Worm (Caenorhabditis elegans): Measurements from ENCODE around the gene F40F8.5.
"Not testable (repeated sequence)": the region's sequence is repeated elsewhere in the genome, so short reads cannot be mapped to it uniquely, and the experiment has no call there.

Gene F40F8.5

ce11 chrII:11125059-11125594, 9.6 kb downstream of the F40F8.5 start:
- TF ChIP-seq med-1 (GFP tag; optimal IDR thresholded peaks at IDR 0.05; ENCODE audit: insufficient read depth) (no peak), tab-1 (GFP tag; IDR thresholded peaks at IDR 0.05) (no peak), ztf-29 (GFP tag; IDR thresholded peaks at IDR 0.05) (no peak), T22C8.4 (GFP tag; IDR thresholded peaks at IDR 0.05) (no peak), klf-2 (GFP tag; conservative IDR thresholded peaks at IDR 0.05) (no peak), cog-1 (tag; optimal IDR thresholded peaks at IDR 0.05) (no peak), ref-1 (GFP tag; conservative IDR thresholded peaks at IDR 0.05) (no peak), flt-1 (GFP tag; IDR thresholded peaks at IDR 0.05) (no peak), ztf-23 (GFP tag; IDR thresholded peaks at IDR 0.05) (no peak)

- TF ChIP-seq ztf-29 (GFP tag; IDR thresholded peaks at IDR 0.05); cog-1 (tag; optimal IDR thresholded peaks at IDR 0.05); ref-1 (GFP tag; conservative IDR thresholded peaks at IDR 0.05): not testable (repeated sequence)
Observed at ce11 chrII:11121800-11122199, 12.9 kb downstream of the F40F8.5 start, which contains the start of gene W10C6.2. W10C6.2 (minus strand) TSS chrII:11121900.

DNA sequence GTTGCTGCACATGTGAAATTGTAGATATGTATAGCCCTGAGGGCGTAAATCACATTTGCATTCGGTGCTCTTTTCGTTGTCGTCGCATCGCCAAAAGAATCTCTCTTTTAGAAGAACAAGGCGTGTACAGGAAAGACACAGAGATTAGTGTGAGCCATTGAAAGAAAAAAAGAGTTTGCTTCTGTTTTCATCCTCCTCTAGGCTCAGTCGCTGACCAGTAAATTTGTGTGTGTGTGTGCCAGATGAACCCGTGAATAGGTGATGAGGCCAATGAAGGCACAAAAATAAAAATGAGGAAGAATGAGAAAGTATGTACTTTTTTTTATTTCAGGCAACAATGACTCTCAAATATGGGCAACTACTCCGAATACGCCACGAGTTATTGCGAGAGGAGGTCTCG, 22.3 kb downstream of the F40F8.5 start, which contains the start of gene mat-2:
Gene mat-2 (plus strand): TSS at position 301 of the 400 bp plus-strand sequence.
- TF ChIP-seq klf-2 (GFP tag; conservative IDR thresholded peaks at IDR 0.05) (no peak), tab-1 (GFP tag; IDR thresholded peaks at IDR 0.05) (no peak)

DNA sequence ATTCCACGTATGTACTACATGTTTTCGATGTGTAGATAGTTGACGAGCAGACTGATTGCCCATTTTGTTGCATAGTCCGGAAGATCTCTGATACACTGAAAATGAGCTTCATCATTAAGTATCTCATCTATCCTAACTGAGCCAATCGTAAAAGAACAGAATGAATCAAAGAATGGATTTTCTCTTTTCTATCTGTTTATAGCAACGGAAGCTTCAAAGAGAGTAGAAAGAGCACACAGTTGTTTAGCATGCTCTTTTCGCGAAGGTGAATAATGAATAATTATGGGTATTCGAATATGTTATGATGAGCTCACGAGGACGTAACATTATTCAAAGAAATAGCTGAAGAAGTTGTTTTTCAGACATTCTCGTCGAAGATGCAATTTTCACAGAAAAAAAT, 23.6 kb downstream of the F40F8.5 start, which contains the start of gene glb-4:
Gene glb-4 (minus strand): TSS at position 101 of the 400 bp plus-strand sequence.
- TF ChIP-seq med-1 (GFP tag; optimal IDR thresholded peaks at IDR 0.05; ENCODE audit: insufficient read depth): no peak
- TF ChIP-seq ztf-23 (GFP tag; IDR thresholded peaks at IDR 0.05): no peak
- TF ChIP-seq ztf-29 (GFP tag; IDR thresholded peaks at IDR 0.05): no peak
- TF ChIP-seq ref-1 (GFP tag; conservative IDR thresholded peaks at IDR 0.05): no peak
- TF ChIP-seq T22C8.4 (GFP tag; IDR thresholded peaks at IDR 0.05): no peak
- TF ChIP-seq flt-1 (GFP tag; IDR thresholded peaks at IDR 0.05): no peak
- no peak for TF ChIP-seq klf-2 (GFP tag; conservative IDR thresholded peaks at IDR 0.05)
- no peak for TF ChIP-seq tab-1 (GFP tag; IDR thresholded peaks at IDR 0.05)
- TF ChIP-seq cog-1 (tag; optimal IDR thresholded peaks at IDR 0.05): no peak

ce11 chrII:11110419-11110818, 24.3 kb downstream of the F40F8.5 start:
- no peak for TF ChIP-seq flt-1 (GFP tag; IDR thresholded peaks at IDR 0.05)
- TF ChIP-seq ztf-23 (GFP tag; IDR thresholded peaks at IDR 0.05): no peak
- TF ChIP-seq T22C8.4 (GFP tag; IDR thresholded peaks at IDR 0.05): no peak
- TF ChIP-seq tab-1 (GFP tag; IDR thresholded peaks at IDR 0.05): no peak
- no peak for TF ChIP-seq cog-1 (tag; optimal IDR thresholded peaks at IDR 0.05)
- TF ChIP-seq ref-1 (GFP tag; conservative IDR thresholded peaks at IDR 0.05): no peak
- TF ChIP-seq ztf-29 (GFP tag; IDR thresholded peaks at IDR 0.05): no peak

DNA sequence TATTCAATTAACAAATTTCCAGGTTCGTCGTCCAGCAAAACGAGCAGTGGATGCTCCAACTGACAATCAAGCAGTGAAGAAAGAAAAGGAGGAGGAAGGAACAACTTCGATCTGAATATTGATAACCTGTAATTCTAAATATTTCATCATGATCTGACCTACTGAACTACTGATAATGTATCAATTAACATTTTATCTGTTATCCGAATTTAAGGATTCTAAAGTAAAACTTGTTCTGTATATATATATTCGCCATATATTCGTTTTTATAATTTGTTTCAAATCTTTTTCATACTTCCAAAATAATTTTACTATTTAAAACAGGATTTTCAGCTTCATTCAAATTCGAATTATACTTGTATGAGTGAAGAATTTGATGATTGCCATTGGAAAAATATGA, 26.9 kb downstream of the F40F8.5 start, which contains the start of gene apc-17:
Gene apc-17 (plus strand): TSS at position 301 of the 400 bp plus-strand sequence.
- TF ChIP-seq T22C8.4 (GFP tag; IDR thresholded peaks at IDR 0.05) (no peak), ztf-23 (GFP tag; IDR thresholded peaks at IDR 0.05) (no peak), med-1 (GFP tag; optimal IDR thresholded peaks at IDR 0.05; ENCODE audit: insufficient read depth) (no peak), cog-1 (tag; optimal IDR thresholded peaks at IDR 0.05) (no peak), klf-2 (GFP tag; conservative IDR thresholded peaks at IDR 0.05) (no peak), ztf-29 (GFP tag; IDR thresholded peaks at IDR 0.05) (no peak), tab-1 (GFP tag; IDR thresholded peaks at IDR 0.05) (no peak), flt-1 (GFP tag; IDR thresholded peaks at IDR 0.05) (no peak)

- TF ChIP-seq ref-1 (GFP tag; conservative IDR thresholded peaks at IDR 0.05): no peak
- TF ChIP-seq med-1 (GFP tag; optimal IDR thresholded peaks at IDR 0.05; ENCODE audit: insufficient read depth): no peak
- no peak for TF ChIP-seq cog-1 (tag; optimal IDR thresholded peaks at IDR 0.05)
- TF ChIP-seq ztf-23 (GFP tag; IDR thresholded peaks at IDR 0.05): no peak
- TF ChIP-seq tab-1 (GFP tag; IDR thresholded peaks at IDR 0.05): no peak
- TF ChIP-seq klf-2 (GFP tag; conservative IDR thresholded peaks at IDR 0.05): no peak
- no peak for TF ChIP-seq flt-1 (GFP tag; IDR thresholded peaks at IDR 0.05)
- TF ChIP-seq ztf-29 (GFP tag; IDR thresholded peaks at IDR 0.05): no peak
Observed at ce11 chrII:11105981-11106711, 28.6 kb downstream of the F40F8.5 start, which contains the start of gene nasp-1. nasp-1 (plus strand) TSS chrII:11106612.

DNA sequence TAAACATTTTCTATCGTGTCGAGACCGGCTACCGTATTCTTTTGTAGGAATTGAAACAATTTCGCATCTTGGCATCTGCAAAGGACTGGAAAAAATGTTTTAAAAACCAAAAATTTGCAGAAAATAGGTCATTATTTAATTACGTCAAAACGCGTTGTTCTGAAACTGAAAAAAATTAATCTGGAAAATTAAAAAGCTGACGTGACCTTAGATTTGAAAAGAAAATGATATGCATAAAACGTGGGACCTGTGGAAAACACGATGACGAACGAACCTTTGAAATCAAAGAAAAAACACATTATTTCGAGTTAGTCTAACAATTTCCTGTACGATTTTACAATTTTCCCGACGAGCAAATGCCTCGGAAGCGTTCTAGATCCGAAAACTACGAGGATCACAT, 30.6 kb downstream of the F40F8.5 start, which contains the start of gene C09H10.9:
Gene C09H10.9 (plus strand): TSS at position 301 of the 400 bp plus-strand sequence.
- TF ChIP-seq T22C8.4 (GFP tag; IDR thresholded peaks at IDR 0.05) (no peak), ztf-23 (GFP tag; IDR thresholded peaks at IDR 0.05) (no peak)

DNA sequence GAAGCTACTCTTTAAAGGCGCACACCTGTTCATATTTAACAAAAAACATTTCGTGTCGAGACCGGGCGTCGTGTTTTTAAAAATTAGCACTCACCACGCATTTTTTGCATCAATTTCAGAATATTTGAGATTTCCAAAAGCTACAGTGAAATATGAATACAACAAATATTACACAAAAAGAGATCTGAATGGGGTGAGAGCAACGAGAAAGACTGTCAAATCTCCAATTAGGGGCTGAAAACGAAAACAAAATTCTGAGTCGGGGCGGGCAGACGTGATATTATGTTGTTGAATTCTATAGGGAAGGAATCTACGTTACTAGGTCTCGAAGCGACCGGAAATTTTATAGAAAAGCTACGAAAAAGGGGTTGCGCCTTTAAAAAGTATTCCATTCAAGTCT, 31.1 kb downstream of the F40F8.5 start, which contains the start of gene C09H10.5:
Gene C09H10.5 (minus strand): TSS at position 101 of the 400 bp plus-strand sequence.
- TF ChIP-seq ztf-23 (GFP tag; IDR thresholded peaks at IDR 0.05) (no peak), flt-1 (GFP tag; IDR thresholded peaks at IDR 0.05) (no peak), klf-2 (GFP tag; conservative IDR thresholded peaks at IDR 0.05) (no peak), ztf-29 (GFP tag; IDR thresholded peaks at IDR 0.05) (no peak), med-1 (GFP tag; optimal IDR thresholded peaks at IDR 0.05; ENCODE audit: insufficient read depth) (no peak), tab-1 (GFP tag; IDR thresholded peaks at IDR 0.05) (no peak), ref-1 (GFP tag; conservative IDR thresholded peaks at IDR 0.05) (no peak), T22C8.4 (GFP tag; IDR thresholded peaks at IDR 0.05) (no peak), cog-1 (tag; optimal IDR thresholded peaks at IDR 0.05) (no peak)

DNA sequence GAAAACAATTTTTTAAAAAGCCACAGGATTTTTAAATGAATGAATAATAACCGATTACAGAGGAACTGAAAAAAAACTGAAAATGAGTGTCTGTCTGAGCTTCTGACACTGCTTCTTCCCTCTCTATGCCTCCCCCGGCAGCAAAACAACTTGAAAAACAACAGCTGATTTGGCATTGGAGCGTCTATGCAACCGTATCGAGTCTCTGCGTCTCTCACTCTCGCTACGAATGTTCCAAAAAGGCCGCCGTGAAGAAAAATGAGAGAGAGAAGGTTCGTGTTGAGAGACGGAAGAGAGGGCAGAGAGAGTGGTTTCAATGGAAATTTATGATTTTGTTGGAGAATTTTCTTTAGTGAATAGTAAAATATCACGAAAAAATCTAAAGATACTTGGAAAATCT, 31.7 kb downstream of the F40F8.5 start:
- TF ChIP-seq cog-1 (tag; optimal IDR thresholded peaks at IDR 0.05) (peak; percentile 29), med-1 (GFP tag; optimal IDR thresholded peaks at IDR 0.05; ENCODE audit: insufficient read depth) (no peak), T22C8.4 (GFP tag; IDR thresholded peaks at IDR 0.05) (no peak), flt-1 (GFP tag; IDR thresholded peaks at IDR 0.05) (no peak), ztf-29 (GFP tag; IDR thresholded peaks at IDR 0.05) (no peak)
